Fruit fly (Drosophila melanogaster) whole organism, embryonic: Measurements from ENCODE around the gene ovm.
A peak's percentile ranks its signal among the peaks of the same experiment; 100 is the strongest.

ENCODE experiments used
- Abd-B ChIP-seq: fragments of 200-800 bp; sonication (Bioruptor generic); optimal IDR thresholded peaks from 2 replicates; lab custom pipeline; 2018; ENCODE audit warnings: missing biosample characterization, mild to moderate bottlenecking, missing genetic modification characterization, moderate library complexity
- Awh ChIP-seq: fragments of 200-800 bp; sonication (Bioruptor generic); IDR thresholded peaks from 2 replicates; pipeline ENCODE4, ENCODE4 v1.3.6; 2022; ENCODE audit warnings: missing biosample characterization, missing genetic modification characterization
- CG12236 ChIP-seq: fragments of 200-800 bp; sonication (Bioruptor generic); optimal IDR thresholded peaks from 2 replicates; lab custom pipeline; 2016; ENCODE audit warnings: missing biosample characterization, missing genetic modification characterization
- CG12769 ChIP-seq: fragments of 200-800 bp; sonication (Bioruptor generic); optimal IDR thresholded peaks from 2 replicates; lab custom pipeline; 2019; ENCODE audit warnings: missing biosample characterization, mild to moderate bottlenecking, missing genetic modification characterization, moderate library complexity
- CG13894 ChIP-seq: fragments of 200-800 bp; sonication (Bioruptor generic); optimal IDR thresholded peaks from 3 replicates; lab custom pipeline; 2018; ENCODE audit warnings: missing biosample characterization, mild to moderate bottlenecking, missing genetic modification characterization, moderate library complexity
- CG15011 ChIP-seq: fragments of 200-800 bp; sonication (Bioruptor generic); optimal IDR thresholded peaks from 3 replicates; lab custom pipeline; 2018; ENCODE audit warnings: missing biosample characterization, mild to moderate bottlenecking, missing genetic modification characterization
- CG17361 ChIP-seq: fragments of 200-800 bp; sonication (Bioruptor generic); IDR thresholded peaks from 3 replicates; pipeline ENCODE4 v1.3.6; 2022; ENCODE audit warnings: missing biosample characterization, missing genetic modification characterization
- CG17612 ChIP-seq: fragments of 200-800 bp; sonication (Bioruptor generic); IDR thresholded peaks from 2 replicates; pipeline ENCODE4 v1.3.6; 2022; ENCODE audit warnings: missing biosample characterization, missing genetic modification characterization
- CG1792 ChIP-seq: fragments of 200-800 bp; sonication (Bioruptor generic); optimal IDR thresholded peaks from 2 replicates; lab custom pipeline; 2016; ENCODE audit warnings: missing biosample characterization, missing genetic modification characterization
- CG2199 ChIP-seq: fragments of 200-800 bp; sonication (Bioruptor generic); IDR thresholded peaks from 3 replicates; pipeline ENCODE4 v1.3.6; 2022; ENCODE audit warnings: missing biosample characterization, missing genetic modification characterization
- CG32767 ChIP-seq: fragments of 200-800 bp; sonication (Bioruptor generic); IDR thresholded peaks from 2 replicates; pipeline ENCODE4 v1.3.6; 2022; ENCODE audit warnings: missing biosample characterization, missing genetic modification characterization
- CG4730 ChIP-seq: fragments of 200-800 bp; sonication (Bioruptor generic); IDR thresholded peaks from 2 replicates; pipeline ENCODE4 v1.3.6; 2022; ENCODE audit warnings: missing biosample characterization, missing genetic modification characterization
- CG6854 ChIP-seq: fragments of 200-800 bp; sonication (Bioruptor generic); optimal IDR thresholded peaks from 3 replicates; lab custom pipeline; 2017; ENCODE audit warnings: missing biosample characterization, mild to moderate bottlenecking, missing genetic modification characterization
- CG8290 ChIP-seq, 3 experiments: fragments of 200-800 bp; sonication (Bioruptor generic); optimal IDR thresholded peaks; 2 replicates each; lab custom pipeline; 2016 to 2019; ENCODE audit warnings: missing biosample characterization in 3 of 3, missing genetic modification characterization in 3 of 3, mild to moderate bottlenecking in 2 of 3, moderate library complexity in 1 of 3
- CG9797 ChIP-seq: fragments of 200-800 bp; sonication (Bioruptor generic); optimal IDR thresholded peaks from 3 replicates; lab custom pipeline; 2018; ENCODE audit warnings: missing biosample characterization, mild to moderate bottlenecking, missing genetic modification characterization
- D19A ChIP-seq: fragments of 200-800 bp; optimal IDR thresholded peaks from 3 replicates; lab custom pipeline; 2019; ENCODE audit warnings: missing biosample characterization, mild to moderate bottlenecking, missing genetic modification characterization, moderate library complexity
- Dp ChIP-seq: fragments of 200-800 bp; sonication (Bioruptor generic); optimal IDR thresholded peaks from 2 replicates; lab custom pipeline; 2018; ENCODE audit warnings: missing biosample characterization, mild to moderate bottlenecking, missing genetic modification characterization, moderate library complexity
- Eip74EF ChIP-seq, 2 experiments: fragments of 200-800 bp in 1 of 2; fragments of >200 bp in 1 of 2; sonication (Bioruptor generic) in 1 of 2; optimal IDR thresholded peaks; 2 replicates each; lab custom pipeline; 2017 to 2019; ENCODE audit warnings: missing biosample characterization in 2 of 2, missing genetic modification characterization in 2 of 2, mild to moderate bottlenecking in 1 of 2, moderate library complexity in 1 of 2
- Ets97D ChIP-seq: fragments of 200-800 bp; sonication (Bioruptor generic); optimal IDR thresholded peaks from 3 replicates; lab custom pipeline; 2016; ENCODE audit warnings: missing biosample characterization, missing genetic modification characterization
- HLHmδ ChIP-seq: fragments of 200-800 bp; sonication (Bioruptor generic); optimal IDR thresholded peaks from 2 replicates; lab custom pipeline; 2018; ENCODE audit warnings: missing biosample characterization, mild to moderate bottlenecking, missing genetic modification characterization, moderate library complexity
- Hr78 ChIP-seq, 2 experiments: fragments of 200-800 bp in 1 of 2; fragments of >200 bp in 1 of 2; sonication (Bioruptor generic) in 1 of 2; optimal IDR thresholded peaks; 2 replicates each; lab custom pipeline; 2017 to 2019; ENCODE audit warnings: missing biosample characterization in 2 of 2, missing genetic modification characterization in 2 of 2, mild to moderate bottlenecking in 1 of 2, moderate library complexity in 1 of 2
- Lhr ChIP-seq: fragments of 200-800 bp; sonication (Bioruptor generic); optimal IDR thresholded peaks from 3 replicates; lab custom pipeline; 2017; ENCODE audit warnings: mild to moderate bottlenecking, missing biosample characterization, missing genetic modification reagents, missing genetic modification characterization
- Mad ChIP-seq: fragments of 200-800 bp; sonication (Bioruptor generic); optimal IDR thresholded peaks from 2 replicates; lab custom pipeline; 2016; ENCODE audit warnings: missing biosample characterization, missing genetic modification characterization
- Med ChIP-seq: fragments of 200-800 bp; sonication (Bioruptor generic); peaks from one replicate; lab custom pipeline; 2016; ENCODE audit warnings: missing biosample characterization, missing genetic modification characterization, mild to moderate bottlenecking, inconsistent platforms, moderate library complexity
- Pdp1 ChIP-seq, 2 experiments: fragments of 200-800 bp; sonication (Bioruptor generic); optimal IDR thresholded peaks; 3 replicates each; lab custom pipeline; 2016; ENCODE audit warnings: missing biosample characterization in 2 of 2, missing genetic modification characterization in 2 of 2, mild to moderate bottlenecking in 1 of 2, moderate library complexity in 1 of 2
- TFAM ChIP-seq: fragments of 200-800 bp; sonication (Bioruptor generic); optimal IDR thresholded peaks from 2 replicates; lab custom pipeline; 2017; ENCODE audit warnings: missing biosample characterization, missing genetic modification characterization, inconsistent platforms
- ab ChIP-seq: fragments of 200-800 bp; sonication (Bioruptor generic); optimal IDR thresholded peaks from 2 replicates; lab custom pipeline; 2016; ENCODE audit warnings: missing biosample characterization, missing genetic modification characterization
- abd-A ChIP-seq: fragments of 200-800 bp; sonication (Bioruptor generic); optimal IDR thresholded peaks from 3 replicates; lab custom pipeline; 2019; ENCODE audit warnings: missing biosample characterization, mild to moderate bottlenecking, missing genetic modification characterization, moderate library complexity
- cad ChIP-seq: fragments of >200 bp; optimal IDR thresholded peaks from 2 replicates; lab custom pipeline; 2017; ENCODE audit warnings: missing biosample characterization, missing genetic modification characterization
- chinmo ChIP-seq: fragments of 200-800 bp; sonication (Bioruptor generic); IDR thresholded peaks from 4 replicates; pipeline ENCODE4 v1.3.6; 2022; ENCODE audit warnings: missing biosample characterization, missing genetic modification characterization; ENCODE audit not compliant: partially characterized antibody
- ci ChIP-seq: fragments of 200-800 bp; sonication (Bioruptor generic); IDR thresholded peaks from 3 replicates; pipeline ENCODE4 v1.3.6; 2022; ENCODE audit warnings: missing biosample characterization, missing genetic modification characterization
- dan ChIP-seq: fragments of 200-800 bp; sonication (Bioruptor generic); IDR thresholded peaks from 2 replicates; pipeline ENCODE4 v1.3.6; 2022; ENCODE audit warnings: missing biosample characterization, missing genetic modification characterization
- disco-r ChIP-seq: fragments of 200-800 bp; sonication (Bioruptor generic); optimal IDR thresholded peaks from 2 replicates; lab custom pipeline; 2016; ENCODE audit warnings: missing biosample characterization, missing genetic modification characterization
- fu2 ChIP-seq: fragments of 200-800 bp; sonication (Bioruptor generic); optimal IDR thresholded peaks from 2 replicates; lab custom pipeline; 2016; ENCODE audit warnings: missing biosample characterization, missing genetic modification characterization
- gem ChIP-seq: fragments of 200-800 bp; sonication (Bioruptor generic); optimal IDR thresholded peaks from 2 replicates; lab custom pipeline; 2019; ENCODE audit warnings: missing biosample characterization, mild to moderate bottlenecking, missing genetic modification characterization, moderate library complexity
- grn ChIP-seq: fragments of 200-800 bp; sonication (Bioruptor generic); optimal IDR thresholded peaks from 3 replicates; lab custom pipeline; 2017; ENCODE audit warnings: missing biosample characterization, missing genetic modification characterization
- jumu ChIP-seq: fragments of 200-800 bp; sonication (Bioruptor generic); optimal IDR thresholded peaks from 3 replicates; lab custom pipeline; 2016; ENCODE audit warnings: missing biosample characterization, missing genetic modification characterization
- nom ChIP-seq: fragments of 200-800 bp; sonication (Bioruptor generic); optimal IDR thresholded peaks from 2 replicates; lab custom pipeline; 2017; ENCODE audit warnings: missing biosample characterization, missing genetic modification characterization, mild to moderate bottlenecking, moderate library complexity, missing genetic modification reagents
- pita ChIP-seq: fragments of 200-800 bp; sonication (Bioruptor generic); optimal IDR thresholded peaks from 2 replicates; lab custom pipeline; 2017; ENCODE audit warnings: missing biosample characterization, mild to moderate bottlenecking, missing genetic modification characterization
- rib ChIP-seq: fragments of 200-800 bp; sonication (Bioruptor generic); IDR thresholded peaks from 2 replicates; pipeline ENCODE4 v1.3.6; 2022; ENCODE audit warnings: missing biosample characterization, missing genetic modification characterization
- sd ChIP-seq: fragments of 200-800 bp; sonication (Bioruptor generic); optimal IDR thresholded peaks from 3 replicates; lab custom pipeline; 2018; ENCODE audit warnings: missing biosample characterization, mild to moderate bottlenecking, missing genetic modification characterization, moderate library complexity
- sens ChIP-seq: fragments of 200-800 bp; sonication (Bioruptor generic); peaks from one replicate; lab custom pipeline; 2016; ENCODE audit warnings: missing biosample characterization, missing genetic modification characterization
- sqz ChIP-seq: fragments of 200-800 bp; sonication (Bioruptor generic); optimal IDR thresholded peaks from 3 replicates; lab custom pipeline; 2018; ENCODE audit warnings: missing biosample characterization, mild to moderate bottlenecking, missing genetic modification characterization
- tin ChIP-seq: fragments of 200-800 bp; sonication (Bioruptor generic); optimal IDR thresholded peaks from 3 replicates; lab custom pipeline; 2016; ENCODE audit warnings: missing biosample characterization, missing genetic modification characterization
- unc-4 ChIP-seq: fragments of 200-800 bp; sonication (Bioruptor generic); IDR thresholded peaks from 2 replicates; pipeline ENCODE4 v1.3.6; 2022; ENCODE audit warnings: missing biosample characterization, missing genetic modification characterization; ENCODE audit not compliant: partially characterized antibody
- vvl ChIP-seq: fragments of 200-800 bp; sonication (Bioruptor generic); IDR thresholded peaks from 2 replicates; pipeline ENCODE4 v1.3.6; 2022; ENCODE audit warnings: missing biosample characterization, missing genetic modification characterization

Gene ovm

DNA sequence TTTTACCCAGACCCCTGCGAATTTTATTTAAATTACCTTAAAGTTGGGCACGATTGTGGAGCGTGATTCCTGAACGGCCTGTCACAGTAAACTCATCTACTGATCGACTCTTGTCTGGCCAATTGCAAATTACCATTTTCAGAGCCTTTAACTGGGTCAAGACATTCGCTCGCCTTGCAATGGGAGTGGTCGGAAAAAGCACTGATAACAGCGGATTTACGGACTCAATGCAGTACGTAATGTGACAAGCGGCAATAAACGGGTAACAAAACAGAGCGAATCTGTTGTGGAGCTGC, 4.7 kb downstream of the ovm start:
- TF ChIP-seq tin (GFP tag; lab: Kevin White, UChicago) = no peak
- TF ChIP-seq Abd-B = no peak
- no peak for TF ChIP-seq D19A
- 0 out of 3 replicates have a peak, but pooled peaks have one; percentile 29 for TF ChIP-seq ci (GFP tag; lab: Robert Waterston, UW)
- TF ChIP-seq CG17361 (GFP tag; lab: Robert Waterston, UW) = 0 out of 3 replicates have a peak, but pooled peaks have one; percentile 16
- TF ChIP-seq Ets97D = no peak
- TF ChIP-seq CG8290 (GFP tag; optimal IDR thresholded peaks at IDR 0.05; lab: Kevin White, UChicago) = no peak
- TF ChIP-seq CG8290 (tag; optimal IDR thresholded peaks at IDR 0.05; lab: Kevin White, UChicago) = peak in 1 of 2 experiments; percentile 24
- TF ChIP-seq dan (GFP tag; lab: Robert Waterston, UW) = no peak

DNA sequence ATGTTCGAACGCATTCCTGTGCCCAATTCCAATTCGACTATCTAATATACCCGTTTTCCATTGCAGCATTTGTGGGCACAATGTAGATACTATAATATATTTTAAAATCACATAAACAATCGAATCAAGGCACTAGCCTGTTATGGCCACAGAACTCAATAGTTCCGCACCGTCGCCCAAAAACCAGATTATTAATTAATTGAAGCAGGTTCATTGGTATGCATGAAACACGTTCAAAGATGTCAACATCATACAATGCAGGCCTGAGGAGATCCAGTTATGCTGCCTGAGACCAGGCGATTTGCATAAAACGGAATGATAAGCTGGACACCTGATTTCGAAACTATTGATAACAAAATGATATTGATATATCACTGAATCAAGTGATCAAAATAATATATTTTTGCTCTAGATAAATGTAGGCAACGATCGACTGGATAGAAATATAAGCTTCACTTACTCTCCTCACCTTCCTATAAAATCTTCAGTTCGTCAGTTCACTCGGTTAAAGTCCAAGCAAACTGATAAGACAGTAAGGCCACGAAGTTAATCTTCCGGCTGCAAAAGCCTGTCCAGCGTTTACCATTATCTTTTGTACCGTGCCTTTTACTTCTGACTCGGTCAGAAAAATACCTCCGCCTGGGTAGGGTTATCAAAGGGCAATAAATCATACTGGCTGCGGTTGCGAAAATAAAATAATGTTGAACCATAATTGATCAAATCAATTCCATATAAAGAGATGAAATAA, 5.2 kb downstream of the ovm start:
- TF ChIP-seq CG9797 (no peak), CG13894 (peak; percentile 26), CG12769 (tag; lab: Kevin White, UChicago) (peak; percentile 55), sqz (GFP tag; lab: Kevin White, UChicago) (no peak), Hr78 (GFP tag; optimal IDR thresholded peaks at IDR 0.05; lab: Kevin White, UChicago) (peak in 1 of 2 experiments; percentile 17), vvl (peak; percentile 81), sens (GFP tag; lab: Kevin White, UChicago) (peak; percentile 76), chinmo (peak; percentile 95; the same call in 3 of the 4 replicates), sd (tag; lab: Kevin White, UChicago) (peak; percentile 47), abd-A (peak; percentile 76), grn (GFP tag; lab: Kevin White, UChicago) (peak; percentile 45), pita (no peak), Awh (peak; percentile 42; the same call in 1 of the 2 replicates), CG2199 (GFP tag; lab: Robert Waterston, UW) (no peak), fu2 (GFP tag; lab: Kevin White, UChicago) (no peak), Med (GFP tag; lab: Kevin White, UChicago) (peak; percentile 38), nom (GFP tag; lab: Kevin White, UChicago) (peak; percentile 71), ab (no peak), TFAM (GFP tag; lab: Kevin White, UChicago) (no peak), CG12236 (GFP tag; lab: Kevin White, UChicago) (no peak), Eip74EF (GFP tag; optimal IDR thresholded peaks at IDR 0.05; lab: Kevin White, UChicago) (peak in 1 of 2 experiments; percentile 55), Dp (GFP tag; lab: Kevin White, UChicago) (no peak)

DNA sequence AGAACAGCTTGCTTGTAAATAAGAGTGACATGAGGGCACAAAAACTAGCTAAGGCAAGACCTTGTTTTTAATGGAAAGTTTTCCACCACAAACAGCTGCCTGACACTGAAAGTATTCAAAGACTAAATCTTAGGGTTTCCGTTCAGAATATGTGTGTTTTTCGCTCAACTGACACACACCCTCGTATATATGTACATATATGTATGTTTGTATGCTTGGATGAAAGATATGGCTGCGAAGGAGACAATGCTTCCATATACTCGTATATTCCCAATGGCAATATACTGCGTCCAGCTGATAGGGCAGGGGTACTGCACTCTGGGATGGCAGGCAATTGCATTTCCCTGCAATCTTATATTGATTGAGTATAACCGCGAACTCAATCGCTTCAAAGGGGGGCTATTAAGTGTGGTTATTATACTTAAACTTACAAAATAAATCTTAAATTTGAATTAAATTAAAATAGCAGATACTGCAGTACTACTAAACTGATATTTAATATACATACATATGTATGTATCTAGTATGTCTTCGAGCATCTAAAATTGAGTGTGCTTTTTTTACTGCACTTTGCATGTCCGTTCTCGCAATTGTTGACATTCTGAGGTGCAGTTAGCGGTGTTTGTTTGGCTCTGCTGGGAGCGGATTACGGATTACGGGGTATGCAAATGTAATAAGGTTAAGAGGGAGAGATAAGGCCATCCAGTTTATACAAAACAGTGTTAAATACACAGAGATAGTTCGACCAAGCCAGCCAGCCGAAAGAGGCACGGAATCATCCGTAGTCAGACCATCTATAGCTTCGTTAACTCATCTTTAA, 6.0 kb downstream of the ovm start:
- TF ChIP-seq disco-r (GFP tag; lab: Kevin White, UChicago) (no peak), CG6854 (GFP tag; lab: Kevin White, UChicago) (no peak), Dp (GFP tag; lab: Kevin White, UChicago) (no peak), Lhr (no peak), unc-4 (GFP tag; lab: Robert Waterston, UW) (no peak), Med (GFP tag; lab: Kevin White, UChicago) (peak; percentile 68), HLHmδ (GFP tag; lab: Kevin White, UChicago) (no peak), Pdp1 (GFP tag; optimal IDR thresholded peaks at IDR 0.05; lab: Kevin White, UChicago) (no peak), cad (no peak), rib (no peak), CG4730 (GFP tag; lab: Robert Waterston, UW) (no peak), sens (GFP tag; lab: Kevin White, UChicago) (peak; percentile 73), CG1792 (GFP tag; lab: Kevin White, UChicago) (no peak), gem (tag; lab: Kevin White, UChicago) (no peak), Mad (GFP tag; lab: Kevin White, UChicago) (no peak), CG32767 (GFP tag; lab: Robert Waterston, UW) (no peak), jumu (no peak), CG17612 (GFP tag; lab: Robert Waterston, UW) (no peak), nom (GFP tag; lab: Kevin White, UChicago) (no peak), CG15011 (GFP tag; lab: Kevin White, UChicago) (peak; percentile 13)
